Fruit fly (Drosophila melanogaster) whole organism, pupa: ENCODE measurements around the gene Veneno.

Source experiments
- CG10348 ChIP-seq: fragments of 200-800 bp; sonication (Bioruptor generic); IDR thresholded peaks from 2 replicates; pipeline ENCODE4 v1.3.6; 2022; ENCODE audit warnings: missing biosample characterization, missing genetic modification characterization
- CG12605 ChIP-seq: fragments of 200-800 bp; sonication (Bioruptor generic); IDR thresholded peaks from 2 replicates; pipeline ENCODE4 v1.3.6; 2022; ENCODE audit warnings: missing biosample characterization, missing genetic modification characterization
- CG14655 ChIP-seq: fragments of 200-800 bp; sonication (Bioruptor generic); optimal IDR thresholded peaks from 3 replicates; lab custom pipeline; 2017; ENCODE audit warnings: mild to moderate bottlenecking, missing biosample characterization, missing genetic modification reagents, missing genetic modification characterization
- CG15710 ChIP-seq: fragments of 200-800 bp; sonication (Bioruptor generic); optimal IDR thresholded peaks from 2 replicates; lab custom pipeline; 2018; ENCODE audit warnings: missing biosample characterization, mild to moderate bottlenecking, missing genetic modification characterization, moderate library complexity
- CG17806 ChIP-seq: fragments of 200-800 bp; sonication (Bioruptor generic); optimal IDR thresholded peaks from 2 replicates; lab custom pipeline; 2018; ENCODE audit warnings: missing biosample characterization, mild to moderate bottlenecking, missing genetic modification characterization, moderate library complexity
- CG32121 ChIP-seq: fragments of 200-800 bp; sonication (Bioruptor generic); IDR thresholded peaks from 2 replicates; pipeline ENCODE4 v1.3.6; 2022; ENCODE audit warnings: missing biosample characterization, missing genetic modification characterization
- CG34367 ChIP-seq: fragments of 200-800 bp; sonication (Bioruptor generic); optimal IDR thresholded peaks from 2 replicates; lab custom pipeline; 2018; ENCODE audit warnings: missing biosample characterization, mild to moderate bottlenecking, missing genetic modification characterization
- CG4496 ChIP-seq: fragments of 200-800 bp; sonication (Bioruptor generic); IDR thresholded peaks from 3 replicates; pipeline ENCODE4 v1.3.6; 2022; ENCODE audit warnings: missing biosample characterization, missing genetic modification characterization
- CG8159 ChIP-seq: fragments of 200-800 bp; sonication (Bioruptor generic); optimal IDR thresholded peaks from 3 replicates; lab custom pipeline; 2018; ENCODE audit warnings: missing biosample characterization, mild to moderate bottlenecking, missing genetic modification characterization, moderate library complexity
- CG8301 ChIP-seq: fragments of 200-800 bp; sonication (Bioruptor generic); optimal IDR thresholded peaks from 2 replicates; lab custom pipeline; 2018; ENCODE audit warnings: missing biosample characterization, mild to moderate bottlenecking, missing genetic modification characterization
- CG9948 ChIP-seq: fragments of 200-800 bp; sonication (Bioruptor generic); optimal IDR thresholded peaks from 2 replicates; lab custom pipeline; 2018; ENCODE audit warnings: missing biosample characterization, mild to moderate bottlenecking, missing genetic modification characterization, moderate library complexity
- D1 ChIP-seq: fragments of 200-800 bp; sonication (Bioruptor generic); optimal IDR thresholded peaks from 2 replicates; lab custom pipeline; 2018; ENCODE audit warnings: missing biosample characterization, mild to moderate bottlenecking, missing genetic modification characterization, moderate library complexity
- Ets98B ChIP-seq: fragments of 200-800 bp; sonication (Bioruptor generic); IDR thresholded peaks from 2 replicates; pipeline ENCODE4 v1.3.6; 2022; ENCODE audit warnings: missing biosample characterization, missing genetic modification characterization
- Pif1A ChIP-seq: fragments of 200-800 bp; sonication (Bioruptor generic); optimal IDR thresholded peaks from 3 replicates; lab custom pipeline; 2016; ENCODE audit warnings: missing biosample characterization, missing genetic modification characterization
- fd96Ca ChIP-seq: fragments of 200-800 bp; sonication (Bioruptor generic); IDR thresholded peaks from 3 replicates; pipeline ENCODE4 v1.3.6; 2022; ENCODE audit warnings: missing biosample characterization, missing genetic modification characterization
- gl ChIP-seq: fragments of 200-800 bp; sonication (Bioruptor generic); optimal IDR thresholded peaks from 2 replicates; lab custom pipeline; 2018; ENCODE audit warnings: missing biosample characterization, mild to moderate bottlenecking, missing genetic modification characterization
- rn ChIP-seq: fragments of 200-800 bp; sonication (Bioruptor generic); IDR thresholded peaks from 2 replicates; pipeline ENCODE4 v1.3.6; 2022; ENCODE audit warnings: missing biosample characterization, missing genetic modification characterization

Gene Veneno

dm6 chr3R:8316344-8317105 lies 45.8 kb downstream of the Veneno start, which contains the start of gene Coq2:
Gene Coq2, minus strand, starts transcription at chr3R:8316543.
- TF ChIP-seq Pif1A (GFP tag; lab: Kevin White, UChicago) (no peak), CG17806 (tag; lab: Kevin White, UChicago) (no peak), CG8159 (tag; lab: Kevin White, UChicago) (no peak), CG10348 (GFP tag; lab: Robert Waterston, UW) (no peak), gl (no peak), CG14655 (no peak)

- no peak for TF ChIP-seq CG15710 (tag; lab: Kevin White, UChicago)
- TF ChIP-seq CG4496 (GFP tag; lab: Robert Waterston, UW), result no peak
- TF ChIP-seq Pif1A (GFP tag; lab: Kevin White, UChicago), result no peak
- TF ChIP-seq gl, result no peak
- no peak for TF ChIP-seq CG9948 (tag; lab: Kevin White, UChicago)
- no peak for TF ChIP-seq D1
- no peak for TF ChIP-seq Ets98B (GFP tag; lab: Robert Waterston, UW)
- TF ChIP-seq rn (GFP tag; lab: Robert Waterston, UW), result no peak
- TF ChIP-seq CG8159 (tag; lab: Kevin White, UChicago), result no peak
- TF ChIP-seq fd96Ca, result no peak
- TF ChIP-seq CG12605 (GFP tag; lab: Robert Waterston, UW), result no peak
- no peak for TF ChIP-seq CG32121 (GFP tag; lab: Robert Waterston, UW)
- TF ChIP-seq, all 21 proteins: peak for 0
Measured at dm6 chr3R:8313038-8313437, 49.3 kb downstream of the Veneno start, which contains the start of gene CG7483. Gene CG7483, plus strand, starts transcription at chr3R:8313208.

dm6 chr3R:8312037-8312436 lies 50.3 kb downstream of the Veneno start, which contains the start of the genes CG11694 and CG11698:
Gene CG11694, minus strand, starts transcription at chr3R:8312137.
Gene CG11698, plus strand, starts transcription at chr3R:8312188.
- no peak for TF ChIP-seq CG8301 (tag; lab: Kevin White, UChicago)
- TF ChIP-seq rn (GFP tag; lab: Robert Waterston, UW), result no peak
- TF ChIP-seq CG12605 (GFP tag; lab: Robert Waterston, UW), result no peak
- no peak for TF ChIP-seq CG14655

- TF ChIP-seq CG8159 (tag; lab: Kevin White, UChicago) (no peak), CG4496 (GFP tag; lab: Robert Waterston, UW) (no peak), CG17806 (tag; lab: Kevin White, UChicago) (no peak), CG12605 (GFP tag; lab: Robert Waterston, UW) (no peak), CG14655 (no peak), CG34367 (tag; lab: Kevin White, UChicago) (no peak), Pif1A (GFP tag; lab: Kevin White, UChicago) (no peak), Ets98B (GFP tag; lab: Robert Waterston, UW) (no peak)
Measured at dm6 chr3R:8310678-8311077, 51.7 kb downstream of the Veneno start, which contains the start of gene CG11693. Gene CG11693, minus strand, starts transcription at chr3R:8310778.
